Worm (Caenorhabditis elegans) whole organism, dauer: ENCODE results near the gene srh-233.

ENCODE experiments used
- unc-62 ChIP-seq: sonication (generic microtip); optimal IDR thresholded peaks from 2 replicates; lab custom pipeline; 2017; ENCODE audit warnings: missing biosample characterization, missing genetic modification reagents, missing genetic modification characterization

Gene srh-233

ce11 chrV:20049065-20049464 lies at the start of gene srh-233:
srh-233 (plus strand) TSS chrV:20049365.
- no peak for TF ChIP-seq unc-62 (GFP tag; lab: Kevin White, UChicago)

DNA sequence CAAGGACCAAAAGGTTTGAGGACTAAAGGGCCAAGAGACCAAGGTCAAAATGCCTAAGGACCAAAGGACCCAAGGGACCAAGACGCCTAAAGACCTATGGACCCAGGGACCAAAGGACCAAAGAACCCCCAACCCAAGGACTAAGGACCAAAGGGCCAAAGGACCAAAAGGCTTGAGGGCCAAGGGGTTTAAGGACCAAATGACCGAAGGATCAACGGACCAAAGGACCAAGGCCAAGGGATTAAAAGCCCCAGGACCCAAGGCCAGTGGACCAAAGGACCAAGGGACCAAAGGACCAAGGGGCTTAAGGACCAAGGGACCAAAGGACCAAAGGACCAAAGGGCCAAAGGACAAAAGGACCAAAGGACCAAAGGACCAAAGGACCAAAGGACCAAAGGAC lies 49.4 kb upstream of the srh-233 start:
- TF ChIP-seq unc-62 (GFP tag; lab: Kevin White, UChicago), result no peak

ce11 chrV:20000639-20001038 lies 48.5 kb upstream of the srh-233 start:
- no peak for TF ChIP-seq unc-62 (GFP tag; lab: Kevin White, UChicago)

DNA sequence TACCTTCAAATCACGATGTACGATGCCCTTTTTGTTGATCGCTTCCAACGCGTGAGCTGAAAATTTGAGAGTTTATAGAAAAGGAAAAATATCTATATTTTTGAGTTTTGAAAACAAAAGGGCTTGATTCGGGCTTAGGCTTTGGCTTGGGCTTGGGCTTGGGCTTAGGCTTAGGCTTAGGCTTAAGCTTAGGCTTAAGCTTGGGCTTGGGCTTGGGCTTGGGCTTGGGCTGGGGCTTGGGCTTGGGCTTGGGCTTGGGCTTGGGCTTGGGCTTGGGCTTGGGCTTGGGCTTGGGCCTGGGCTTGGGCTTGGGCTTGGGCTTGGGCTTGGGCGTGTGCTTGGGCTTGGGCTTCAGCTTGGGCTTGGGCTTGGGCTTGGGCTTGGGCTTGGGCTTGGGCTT lies 47.0 kb upstream of the srh-233 start:
- TF ChIP-seq unc-62 (GFP tag; lab: Kevin White, UChicago), result no peak

DNA sequence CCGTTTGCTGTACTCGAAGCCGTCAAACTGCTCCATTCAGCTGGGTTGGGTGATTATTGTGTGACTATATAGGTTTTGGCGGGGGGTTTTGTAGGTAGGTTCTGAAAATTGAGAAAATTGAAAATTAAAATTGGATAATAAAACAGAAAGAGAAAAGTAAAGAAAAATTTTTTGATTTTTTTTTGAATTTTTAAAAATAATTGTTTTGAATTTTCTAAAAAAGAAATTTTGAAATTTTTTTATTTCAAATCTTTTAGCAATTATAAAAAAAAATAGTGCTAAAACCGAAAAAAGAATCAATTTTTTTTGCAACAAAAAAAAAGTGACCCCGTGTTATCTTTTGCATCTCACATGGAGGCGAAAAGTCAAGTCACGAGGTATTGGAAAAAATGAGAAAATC lies 44.8 kb upstream of the srh-233 start, which contains the start of gene unc-51:
Gene unc-51 (minus strand): TSS at position 101 of the 400 bp plus-strand sequence.
- TF ChIP-seq unc-62 (GFP tag; lab: Kevin White, UChicago), result no peak

DNA sequence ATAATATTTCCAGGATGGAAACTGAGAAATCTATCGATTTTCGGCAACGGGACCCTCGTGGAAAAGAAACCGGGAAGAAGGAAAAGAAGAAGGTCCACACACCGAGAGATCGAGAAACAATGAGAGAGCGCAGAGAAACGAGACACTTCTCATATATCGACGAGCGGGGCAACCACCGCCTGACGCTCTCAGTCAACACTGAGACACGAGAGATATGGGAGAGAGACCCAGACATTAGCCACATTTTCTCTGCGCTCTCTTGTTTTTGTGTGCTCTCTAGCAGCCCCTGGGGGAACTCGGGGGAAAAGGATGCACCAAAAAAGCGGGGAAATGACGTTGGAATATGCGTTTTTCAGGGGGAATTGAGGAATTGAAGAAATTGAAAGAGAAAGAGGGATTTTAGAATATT lies 43.4 kb upstream of the srh-233 start:
- TF ChIP-seq unc-62 (GFP tag; lab: Kevin White, UChicago), result no peak

ce11 chrV:20007470-20007869 lies 41.7 kb upstream of the srh-233 start, which contains the start of gene Y60A3A.23:
Y60A3A.23 (plus strand) TSS chrV:20007770.
- no peak for TF ChIP-seq unc-62 (GFP tag; lab: Kevin White, UChicago)

DNA sequence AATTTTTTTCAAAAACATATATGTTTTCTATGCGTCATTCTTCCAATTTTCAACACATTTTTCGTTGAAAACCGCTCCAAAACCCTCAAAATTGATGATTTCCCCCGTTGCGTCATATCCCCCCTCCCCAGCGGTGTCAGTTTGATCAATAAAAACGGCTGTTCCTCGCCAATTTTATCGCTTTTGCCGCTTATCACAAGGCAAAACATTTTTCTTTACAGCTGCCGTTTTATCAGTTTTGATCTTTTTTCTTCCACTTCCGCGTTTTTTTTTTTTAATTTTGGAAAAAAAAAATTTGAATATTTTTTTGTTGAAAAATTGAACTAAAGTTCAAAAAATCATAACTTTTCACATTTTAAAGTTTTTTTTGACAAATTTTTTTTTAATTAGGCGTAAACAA lies 38.0 kb upstream of the srh-233 start:
- no peak for TF ChIP-seq unc-62 (GFP tag; lab: Kevin White, UChicago)

DNA sequence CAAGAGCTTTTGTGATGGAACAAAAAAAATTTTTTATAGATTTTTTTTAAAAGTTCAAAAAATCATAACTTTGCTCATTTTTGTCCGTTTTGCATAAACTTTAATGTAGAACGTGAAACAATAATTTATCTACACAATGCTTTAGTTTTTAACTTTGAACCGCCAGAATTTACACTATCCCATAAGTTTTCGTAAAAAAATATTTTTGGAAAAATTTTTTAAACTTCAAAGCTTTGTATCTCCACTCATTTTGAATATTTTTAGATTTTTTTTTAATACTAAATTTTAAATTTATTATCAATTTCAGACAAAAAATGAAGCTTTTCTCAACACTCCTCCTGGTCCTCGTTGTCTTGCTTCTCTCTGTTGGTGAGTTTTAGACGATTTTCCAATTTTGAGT lies 37.5 kb upstream of the srh-233 start, which contains the start of gene Y60A3A.21:
Gene Y60A3A.21 (plus strand): TSS at position 301 of the 400 bp plus-strand sequence.
- no peak for TF ChIP-seq unc-62 (GFP tag; lab: Kevin White, UChicago)

ce11 chrV:20021347-20021746 lies 27.8 kb upstream of the srh-233 start:
- TF ChIP-seq unc-62 (GFP tag; lab: Kevin White, UChicago), result no peak

DNA sequence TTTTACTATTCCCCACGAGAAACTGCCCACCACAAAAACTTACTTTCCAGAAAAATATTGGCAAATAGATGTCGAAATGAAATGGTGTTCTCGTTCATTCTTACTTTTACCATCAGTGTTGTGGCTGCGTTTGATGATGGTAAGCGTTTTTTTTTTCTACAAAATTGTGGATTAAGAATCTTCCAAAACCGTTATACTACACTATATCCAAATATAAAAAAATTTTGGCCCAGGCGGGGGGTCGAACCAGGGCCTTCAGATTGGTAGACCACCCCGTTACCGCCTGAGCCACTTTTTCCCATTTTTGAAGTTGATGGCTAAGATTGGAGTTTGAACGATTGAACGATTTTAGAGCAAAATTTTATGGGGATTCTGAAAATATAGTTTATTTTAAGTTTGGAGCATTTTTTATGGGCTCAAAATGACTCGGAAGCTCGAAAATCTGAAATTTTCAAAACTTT lies 26.1 kb upstream of the srh-233 start, which contains the start of gene lgc-55:
Gene lgc-55 (plus strand): TSS at position 51 of the 461 bp plus-strand sequence.
- TF ChIP-seq unc-62 (GFP tag; lab: Kevin White, UChicago), result no peak

DNA sequence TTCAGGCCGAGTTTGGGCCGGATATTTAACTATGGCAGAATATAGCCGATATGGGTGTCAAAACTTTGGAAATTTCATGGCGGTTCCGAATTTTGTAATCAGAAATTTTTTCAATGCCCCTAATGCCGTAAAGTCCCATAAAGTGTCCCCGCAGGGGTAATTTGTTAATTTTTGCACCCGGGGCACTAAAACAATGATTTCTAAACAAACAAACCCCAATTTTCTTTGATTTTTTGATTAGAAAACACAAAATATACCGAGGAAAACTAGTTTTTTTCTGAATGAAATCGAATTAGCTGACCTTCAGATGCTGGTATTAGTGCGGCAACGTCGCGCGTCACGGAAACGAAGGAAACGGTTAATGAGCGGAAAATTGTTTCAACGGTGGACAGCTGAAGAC lies 14.3 kb upstream of the srh-233 start:
- TF ChIP-seq unc-62 (GFP tag; lab: Kevin White, UChicago), result no peak

DNA sequence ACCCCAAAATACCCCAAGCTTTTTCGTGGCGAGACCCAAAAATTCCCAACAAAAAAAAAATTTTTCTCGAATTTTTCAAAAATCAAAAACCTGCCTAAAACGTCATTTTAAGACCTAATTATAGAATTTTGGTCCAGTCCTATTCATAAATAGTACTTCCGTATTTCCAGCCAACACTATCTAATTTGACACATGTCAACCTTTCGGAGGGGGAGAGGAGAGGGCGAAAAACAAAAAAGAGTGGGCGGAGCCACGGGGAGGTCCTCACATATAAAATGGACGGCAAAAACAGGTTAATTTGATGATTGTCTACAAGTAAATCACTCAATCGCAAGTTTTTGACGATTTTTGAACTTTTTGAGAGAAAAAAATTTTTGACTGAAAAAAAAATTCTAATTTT lies 11.9 kb upstream of the srh-233 start, which contains the start of gene Y113G7A.16:
Gene Y113G7A.16 (plus strand): TSS at position 301 of the 400 bp plus-strand sequence.
- TF ChIP-seq unc-62 (GFP tag; lab: Kevin White, UChicago), result no peak

ce11 chrV:20047310-20047709 lies 1.9 kb upstream of the srh-233 start, which contains the start of gene spe-19:
spe-19 (minus strand) TSS chrV:20047410.
- TF ChIP-seq unc-62 (GFP tag; lab: Kevin White, UChicago), result no peak

ce11 chrV:20059370-20059769 lies 10.2 kb downstream of the srh-233 start:
- TF ChIP-seq unc-62 (GFP tag; lab: Kevin White, UChicago), result no peak

DNA sequence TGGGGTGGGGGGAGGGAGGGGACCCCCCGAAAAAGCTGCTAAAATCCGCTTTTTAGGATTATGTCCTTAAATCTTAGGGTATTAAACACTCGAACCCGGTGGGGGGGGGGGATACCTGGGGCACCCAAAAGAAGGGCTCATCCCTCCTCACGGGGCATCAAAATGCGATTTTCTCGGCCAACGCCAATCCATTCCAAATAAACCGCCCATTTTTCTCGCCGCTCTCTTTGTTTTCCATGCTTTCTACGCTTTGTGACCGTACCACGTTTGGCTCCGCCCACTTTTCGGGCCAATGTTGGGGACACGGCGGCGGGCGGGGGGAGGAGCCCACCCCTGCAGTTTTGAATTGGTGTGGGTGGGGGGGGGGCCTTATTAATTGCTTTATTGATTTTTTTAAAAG lies 12.3 kb downstream of the srh-233 start:
- TF ChIP-seq unc-62 (GFP tag; lab: Kevin White, UChicago), result no peak

DNA sequence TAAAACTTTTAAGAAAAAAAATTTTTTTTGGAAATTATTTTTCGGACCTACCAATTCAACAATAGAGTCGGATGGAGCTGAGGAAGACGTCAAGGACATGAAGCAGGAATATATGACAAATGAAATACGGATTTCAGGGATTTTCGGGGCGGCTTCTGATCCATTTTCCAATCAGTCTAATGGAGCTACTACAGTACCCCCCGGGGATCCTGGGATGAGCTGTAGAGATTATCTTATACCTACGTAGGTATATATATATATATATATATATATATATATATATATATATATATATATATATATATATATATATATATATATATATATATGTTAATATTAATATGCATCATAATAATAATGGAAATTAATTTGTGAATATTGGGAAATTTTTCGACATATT lies 14.9 kb downstream of the srh-233 start, which contains the start of gene ttx-1:
Gene ttx-1 (minus strand): TSS at position 101 of the 400 bp plus-strand sequence.
- TF ChIP-seq unc-62 (GFP tag; lab: Kevin White, UChicago), result no peak
